Fruit fly (Drosophila melanogaster): ENCODE data around the gene CG11122.

CG11122 gene

dm6 chrX:11148272-11148835, 23.8 kb upstream of the CG11122 start, which contains the start of gene Ran (continued):
- TF ChIP-seq Dref (GFP tag; IDR thresholded peaks at IDR 0.05) (peak; percentile 65), Bgb (GFP tag; IDR thresholded peaks at IDR 0.05; ENCODE audit: partially characterized antibody) (peak; percentile 37; the same call in 1 of the 2 replicates), pfk (GFP tag; optimal IDR thresholded peaks at IDR 0.05) (peak; percentile 55), CG17802 (tag; optimal IDR thresholded peaks at IDR 0.05) (peak; percentile 68), schlank (tag; optimal IDR thresholded peaks at IDR 0.05) (no peak), CG32772 (GFP tag; IDR thresholded peaks at IDR 0.05) (no peak), CG12659 (GFP tag; optimal IDR thresholded peaks at IDR 0.05) (peak; percentile 21), br (optimal IDR thresholded peaks at IDR 0.05) (no peak), CG32532 (GFP tag; IDR thresholded peaks at IDR 0.05) (peak; percentile 46), dysf (GFP tag; IDR thresholded peaks at IDR 0.05) (no peak), Stat92E (GFP tag; optimal IDR thresholded peaks at IDR 0.05) (peak in 1 of 3 experiments; percentile 31), CG14014 (GFP tag; IDR thresholded peaks at IDR 0.05) (no peak), nmo (GFP tag; optimal IDR thresholded peaks at IDR 0.05) (peak; percentile 26), CG9797 (GFP tag; optimal IDR thresholded peaks at IDR 0.05) (peak; percentile 42), fd3F (GFP tag; optimal IDR thresholded peaks at IDR 0.05) (no peak), CG16813 (GFP tag; IDR thresholded peaks at IDR 0.05; ENCODE audit: partially characterized antibody) (0 out of 3 replicates have a peak, but pooled peaks have one; percentile 35), wek (GFP tag; optimal IDR thresholded peaks at IDR 0.05) (no peak), sc (optimal IDR thresholded peaks at IDR 0.05) (no peak), sc (GFP tag; optimal IDR thresholded peaks at IDR 0.05) (no peak), CG9215 (GFP tag; IDR thresholded peaks at IDR 0.05) (0 out of 2 replicates have a peak, but pooled peaks have one; percentile 23), row (GFP tag; IDR thresholded peaks at IDR 0.05) (peak; percentile 81), sens (GFP tag) (peak; percentile 44), CG10979 (tag; optimal IDR thresholded peaks at IDR 0.05) (no peak), CG3847 (GFP tag; IDR thresholded peaks at IDR 0.05) (peak; percentile 47), CG7963 (GFP tag; IDR thresholded peaks at IDR 0.05; ENCODE audit: partially characterized antibody) (0 out of 3 replicates have a peak, but pooled peaks have one; percentile 42), hbn (GFP tag; IDR thresholded peaks at IDR 0.05; ENCODE audit: partially characterized antibody) (0 out of 2 replicates have a peak, but pooled peaks have one; percentile 23), bowl (GFP tag; IDR thresholded peaks at IDR 0.05) (no peak), slbo (GFP tag; IDR thresholded peaks at IDR 0.05) (peak; percentile 49), CG42726 (GFP tag; IDR thresholded peaks at IDR 0.05; ENCODE audit: partially characterized antibody) (peak; percentile 53; the same call in 1 of the 2 replicates), CG9932 (GFP tag; IDR thresholded peaks at IDR 0.05) (peak; percentile 66), lab (GFP tag; optimal IDR thresholded peaks at IDR 0.05) (peak; percentile 15), zfh2 (GFP tag; optimal IDR thresholded peaks at IDR 0.05) (peak; percentile 16), prd (optimal IDR thresholded peaks at IDR 0.05) (no peak), prd (GFP tag; IDR thresholded peaks at IDR 0.05) (0 out of 3 replicates have a peak, but pooled peaks have one; percentile 16), CG13894 (tag; optimal IDR thresholded peaks at IDR 0.05) (no peak), Mes4 (GFP tag; optimal IDR thresholded peaks at IDR 0.05) (no peak), Hr3 (GFP tag; optimal IDR thresholded peaks at IDR 0.05) (no peak), lmd (GFP tag; IDR thresholded peaks at IDR 0.05) (peak; percentile 21; the same call in 1 of the 2 replicates), croc (GFP tag; conservative IDR thresholded peaks at IDR 0.05) (no peak), ssp (GFP tag; IDR thresholded peaks at IDR 0.05) (peak; percentile 98), CG15269 (tag; optimal IDR thresholded peaks at IDR 0.05) (no peak), CG3838 (GFP tag; optimal IDR thresholded peaks at IDR 0.05) (no peak), Opbp (GFP tag; IDR thresholded peaks at IDR 0.05; ENCODE audit: partially characterized antibody) (peak; percentile 41; the same call in 1 of the 3 replicates), CG12744 (GFP tag; optimal IDR thresholded peaks at IDR 0.05) (no peak), CG1602 (GFP tag; optimal IDR thresholded peaks at IDR 0.05) (no peak), CG10959 (GFP tag; IDR thresholded peaks at IDR 0.05) (no peak), CoRest (tag; optimal IDR thresholded peaks at IDR 0.05) (no peak), fru (optimal IDR thresholded peaks at IDR 0.05) (no peak), CG4820 (GFP tag; optimal IDR thresholded peaks at IDR 0.05) (no peak), YL-1 (GFP tag; optimal IDR thresholded peaks at IDR 0.05) (peak; percentile 59), ems (GFP tag; optimal IDR thresholded peaks at IDR 0.05) (no peak)

All from whole organism, embryonic.